Worm (Caenorhabditis elegans): ENCODE results near the gene W08F4.3.

W08F4.3 gene

DNA sequence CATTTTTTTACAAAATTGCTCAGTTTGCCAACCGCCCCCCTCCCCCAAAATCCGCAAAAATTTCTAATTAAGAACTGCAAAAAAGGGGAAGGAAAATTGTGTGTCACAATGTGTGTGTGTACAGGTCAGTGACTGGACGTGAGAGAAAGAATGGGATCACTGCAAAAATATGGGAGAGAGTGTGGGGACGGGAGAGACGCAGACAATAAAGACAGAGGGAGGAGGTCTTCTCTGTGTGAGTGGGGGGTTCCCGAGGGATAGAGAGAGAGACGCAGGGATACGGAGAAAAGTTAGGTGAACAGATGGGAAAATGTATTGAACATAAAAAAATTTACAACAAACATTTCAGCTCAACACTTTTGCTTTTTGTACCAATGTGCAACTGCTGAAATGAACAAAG lies 45.5 kb downstream of the W08F4.3 start:
- TF ChIP-seq ceh-9 (tag; optimal IDR thresholded peaks at IDR 0.05) (no peak), snpc-4 (tag; optimal IDR thresholded peaks at IDR 0.05) (no peak), nhr-43 (tag; optimal IDR thresholded peaks at IDR 0.05; ENCODE audit: poor library complexity, severe bottlenecking) (no peak), pha-4 (tag; optimal IDR thresholded peaks at IDR 0.05) (peak; percentile 65), elt-2 (tag; optimal IDR thresholded peaks at IDR 0.05) (no peak), R02D3.7 (tag; optimal IDR thresholded peaks at IDR 0.05) (no peak), nhr-77 (tag; optimal IDR thresholded peaks at IDR 0.05) (no peak), nhr-23 (tag; optimal IDR thresholded peaks at IDR 0.05) (peak; percentile 72), jun-1 (tag; optimal IDR thresholded peaks at IDR 0.05) (peak; percentile 8), ztf-11 (tag; optimal IDR thresholded peaks at IDR 0.05) (no peak), fos-1 (tag; optimal IDR thresholded peaks at IDR 0.05) (no peak), lin-39 (tag; optimal IDR thresholded peaks at IDR 0.05) (peak; percentile 41), nfya-1 (tag; optimal IDR thresholded peaks at IDR 0.05; ENCODE audit: insufficient read depth) (peak; percentile 33), nhr-25 (tag; optimal IDR thresholded peaks at IDR 0.05) (peak; percentile 48), hmg-11 (tag; optimal IDR thresholded peaks at IDR 0.05) (peak; percentile 86)

- TF ChIP-seq tbx-2 (tag; optimal IDR thresholded peaks at IDR 0.05) (no peak), zag-1 (tag; optimal IDR thresholded peaks at IDR 0.05) (no peak), eor-1 (tag; optimal IDR thresholded peaks at IDR 0.05) (no peak), ama-1 (optimal IDR thresholded peaks at IDR 0.05) (no peak), mml-1 (tag; optimal IDR thresholded peaks at IDR 0.05) (no peak), nhr-77 (tag; optimal IDR thresholded peaks at IDR 0.05) (no peak), snpc-4 (tag; optimal IDR thresholded peaks at IDR 0.05) (no peak)
These were observed 46.8 kb downstream of the W08F4.3 start, which contains the start of gene arrd-1 for ce11 chrII:627205-627604. TSS of gene arrd-1 (plus strand) at chrII:627505.

DNA sequence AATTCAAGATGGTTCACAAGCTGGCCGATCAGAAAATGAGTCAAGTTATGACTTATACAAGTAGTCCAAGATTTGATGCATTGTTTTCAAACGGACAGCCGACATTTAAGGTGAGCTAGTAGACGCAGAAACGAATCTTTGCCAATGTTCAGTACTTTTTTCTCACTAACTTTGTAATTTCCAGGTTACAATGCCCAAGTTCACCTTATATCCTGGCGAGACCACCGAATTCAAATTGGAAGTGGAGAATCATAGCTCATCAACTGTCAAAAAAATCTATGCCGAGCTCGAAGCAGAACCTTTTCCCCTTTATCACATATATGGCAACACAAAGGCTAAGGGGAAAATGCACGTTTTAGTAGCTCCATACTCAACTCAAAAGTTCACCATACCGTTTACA lies 47.5 kb downstream of the W08F4.3 start:
- TF ChIP-seq nhr-43 (tag; optimal IDR thresholded peaks at IDR 0.05; ENCODE audit: poor library complexity, severe bottlenecking) (no peak), unc-62 (GFP tag; optimal IDR thresholded peaks at IDR 0.05) (no peak), hmg-11 (tag; optimal IDR thresholded peaks at IDR 0.05) (no peak), nfya-1 (tag; optimal IDR thresholded peaks at IDR 0.05; ENCODE audit: insufficient read depth) (no peak), ceh-28 (tag; optimal IDR thresholded peaks at IDR 0.05) (no peak), fkh-2 (tag; optimal IDR thresholded peaks at IDR 0.05) (no peak), ceh-16 (tag; optimal IDR thresholded peaks at IDR 0.05) (no peak), nhr-12 (tag; optimal IDR thresholded peaks at IDR 0.05) (no peak), egl-5 (tag; optimal IDR thresholded peaks at IDR 0.05) (no peak), unc-39 (tag; optimal IDR thresholded peaks at IDR 0.05) (no peak)

Data from whole organism, L3 larva.